Worm (Caenorhabditis elegans) whole organism, L1 larva: ENCODE data around the gene nspe-8.

Experiments used
- C04F5.9 ChIP-seq: sonication (generic microtip); optimal IDR thresholded peaks from 2 replicates; lab custom pipeline; 2016; ENCODE audit warnings: missing genetic modification characterization, missing compliant biosample characterization
- aha-1 ChIP-seq: fragments of 150-350 bp; optimal IDR thresholded peaks from 2 replicates; lab custom pipeline; 2014; ENCODE audit warnings: missing biosample characterization, missing genetic modification characterization
- efl-1 ChIP-seq, 4 experiments: fragments of 150-350 bp; optimal IDR thresholded peaks in 3 of 4; peaks in 1 of 4; 1 replicate in 1 of 4; 2 replicates in 3 of 4; lab custom pipeline; 2014; ENCODE audit warnings: missing biosample characterization in 2 of 4, missing genetic modification characterization in 2 of 4, missing genetic modification reagents in 2 of 4
- fkh-8 ChIP-seq: sonication (generic microtip); optimal IDR thresholded peaks from 2 replicates; lab custom pipeline; 2016; ENCODE audit warnings: mild to moderate bottlenecking, missing genetic modification characterization, missing compliant biosample characterization
- isw-1 ChIP-seq: fragments of 200-800 bp; sonication (Bioruptor generic); IDR thresholded peaks from 2 replicates; pipeline ENCODE4 v1.3.6; 2022; ENCODE audit warnings: missing genetic modification characterization, missing compliant biosample characterization
- jun-1 ChIP-seq: fragments of 150-350 bp; optimal IDR thresholded peaks from 2 replicates; lab custom pipeline; 2014; ENCODE audit warnings: missing biosample characterization, missing genetic modification reagents, missing genetic modification characterization
- nhr-11 ChIP-seq: fragments of 150-350 bp; optimal IDR thresholded peaks from 2 replicates; lab custom pipeline; 2014; ENCODE audit warnings: missing biosample characterization, missing genetic modification characterization
- pqm-1 ChIP-seq: sonication (generic microtip); optimal IDR thresholded peaks from 3 replicates; lab custom pipeline; 2017; ENCODE audit warnings: missing biosample characterization, missing genetic modification characterization
- sptf-1 ChIP-seq: fragments of 150-350 bp; optimal IDR thresholded peaks from 2 replicates; lab custom pipeline; 2014; ENCODE audit warnings: missing biosample characterization, missing genetic modification characterization
- unc-130 ChIP-seq: fragments of 150-350 bp; optimal IDR thresholded peaks from 2 replicates; lab custom pipeline; 2017; ENCODE audit warnings: missing biosample characterization, missing genetic modification characterization, inconsistent platforms

The nspe-8 gene

ce11 chrII:12572760-12573159 is 49.0 kb downstream of the nspe-8 start, which contains the start of gene Y38E10A.35:
TSS of gene Y38E10A.35 (minus strand) at chrII:12572860.
- no peak for TF ChIP-seq efl-1 (optimal IDR thresholded peaks at IDR 0.05; lab: Kevin White, UChicago)
- TF ChIP-seq efl-1 (GFP tag; optimal IDR thresholded peaks at IDR 0.05 in 1 of 2; lab: Kevin White, UChicago) = no peak
- no peak for TF ChIP-seq C04F5.9 (tag; lab: Kevin White, UChicago)
- no peak for TF ChIP-seq isw-1 (GFP tag; lab: Robert Waterston, UW)
- no peak for TF ChIP-seq unc-130 (tag; lab: Kevin White, UChicago)
- no peak for TF ChIP-seq sptf-1 (tag; lab: Kevin White, UChicago)
- TF ChIP-seq pqm-1 (tag; lab: Kevin White, UChicago) = no peak
- no peak for TF ChIP-seq jun-1
- TF ChIP-seq nhr-11 (tag; lab: Kevin White, UChicago) = no peak
- no peak for TF ChIP-seq fkh-8 (tag; lab: Kevin White, UChicago)
- TF ChIP-seq aha-1 (tag; lab: Kevin White, UChicago) = no peak
